Worm (Caenorhabditis elegans): Measurements from ENCODE around the gene Y75B8A.10.

ce11 chrIII:12137515-12137914 is 45.3 kb downstream of the Y75B8A.10 start:
- no peak for TF ChIP-seq aly-2 (tag; optimal IDR thresholded peaks at IDR 0.05)
- no peak for TF ChIP-seq nhr-77 (tag; optimal IDR thresholded peaks at IDR 0.05)
- TF ChIP-seq ama-1 (optimal IDR thresholded peaks at IDR 0.05), result no peak
- TF ChIP-seq ceh-82 (tag; optimal IDR thresholded peaks at IDR 0.05), result no peak

All from whole organism, L2 larva.